Fruit fly (Drosophila melanogaster) whole organism, embryonic: ENCODE results near the gene CG42579.
A peak's percentile ranks its signal among the peaks of the same experiment; 100 is the strongest.

Experiments used
- Ada2b ChIP-seq: fragments of 200-800 bp; sonication (Bioruptor generic); IDR thresholded peaks from 2 replicates; pipeline ENCODE4 v1.3.6; 2022; ENCODE audit warnings: missing biosample characterization, missing genetic modification characterization
- Adf1 ChIP-seq: fragments of 200-800 bp; sonication (Bioruptor generic); IDR thresholded peaks from 2 replicates; pipeline ENCODE4 v1.3.6; 2022; ENCODE audit warnings: missing biosample characterization, missing genetic modification characterization
- CG10979 ChIP-seq: fragments of 200-800 bp; sonication (Bioruptor generic); optimal IDR thresholded peaks from 2 replicates; lab custom pipeline; 2018; ENCODE audit warnings: missing biosample characterization, mild to moderate bottlenecking, missing genetic modification characterization, moderate library complexity
- CG12391 ChIP-seq: fragments of 200-800 bp; sonication (Bioruptor generic); optimal IDR thresholded peaks from 3 replicates; lab custom pipeline; 2018; ENCODE audit warnings: missing biosample characterization, mild to moderate bottlenecking, missing genetic modification characterization, moderate library complexity
- CG14710 ChIP-seq: fragments of 200-800 bp; sonication (Bioruptor generic); optimal IDR thresholded peaks from 3 replicates; lab custom pipeline; 2019; ENCODE audit warnings: missing biosample characterization, mild to moderate bottlenecking, missing genetic modification characterization, moderate library complexity
- CG1603 ChIP-seq: fragments of 200-800 bp; sonication (Bioruptor generic); optimal IDR thresholded peaks from 2 replicates; lab custom pipeline; 2019; ENCODE audit warnings: missing biosample characterization, mild to moderate bottlenecking, missing genetic modification characterization, moderate library complexity
- CG16863 ChIP-seq: fragments of 200-800 bp; sonication (Bioruptor generic); optimal IDR thresholded peaks from 3 replicates; lab custom pipeline; 2016; ENCODE audit warnings: missing biosample characterization, missing genetic modification characterization
- CG17359 ChIP-seq: fragments of 200-800 bp; sonication (Bioruptor generic); optimal IDR thresholded peaks from 3 replicates; lab custom pipeline; 2018; ENCODE audit warnings: missing biosample characterization, mild to moderate bottlenecking, missing genetic modification characterization, moderate library complexity
- CG17361 ChIP-seq: fragments of 200-800 bp; sonication (Bioruptor generic); IDR thresholded peaks from 3 replicates; pipeline ENCODE4 v1.3.6; 2022; ENCODE audit warnings: missing biosample characterization, missing genetic modification characterization
- CG18262 ChIP-seq: fragments of 200-800 bp; optimal IDR thresholded peaks from 3 replicates; lab custom pipeline; 2019; ENCODE audit warnings: missing biosample characterization, mild to moderate bottlenecking, missing genetic modification characterization, moderate library complexity
- CG2120 ChIP-seq: fragments of 200-800 bp; sonication (Bioruptor generic); optimal IDR thresholded peaks from 3 replicates; lab custom pipeline; 2016; ENCODE audit warnings: missing biosample characterization, missing genetic modification characterization
- CG2678 ChIP-seq: fragments of 200-800 bp; sonication (Bioruptor generic); optimal IDR thresholded peaks from 3 replicates; lab custom pipeline; 2019; ENCODE audit warnings: missing biosample characterization, mild to moderate bottlenecking, missing genetic modification characterization, moderate library complexity
- CG32772 ChIP-seq: fragments of 200-800 bp; sonication (Bioruptor generic); IDR thresholded peaks from 2 replicates; pipeline ENCODE4 v1.3.6; 2022; ENCODE audit warnings: missing biosample characterization, missing genetic modification characterization
- CG4360 ChIP-seq: fragments of 200-800 bp; sonication (Bioruptor generic); IDR thresholded peaks from 2 replicates; pipeline ENCODE4 v1.3.6; 2022; ENCODE audit warnings: missing biosample characterization, missing genetic modification characterization
- CG6854 ChIP-seq: fragments of 200-800 bp; sonication (Bioruptor generic); optimal IDR thresholded peaks from 3 replicates; lab custom pipeline; 2017; ENCODE audit warnings: missing biosample characterization, mild to moderate bottlenecking, missing genetic modification characterization
- CG7839 ChIP-seq: fragments of 200-800 bp; sonication (Bioruptor generic); optimal IDR thresholded peaks from 3 replicates; lab custom pipeline; 2018; ENCODE audit warnings: missing biosample characterization, mild to moderate bottlenecking, missing genetic modification characterization, moderate library complexity
- CG8388 ChIP-seq: fragments of 200-800 bp; sonication (Bioruptor generic); optimal IDR thresholded peaks from 2 replicates; lab custom pipeline; 2019; ENCODE audit warnings: missing biosample characterization, mild to moderate bottlenecking, missing genetic modification characterization, moderate library complexity
- CG8924 ChIP-seq: fragments of 200-800 bp; optimal IDR thresholded peaks from 3 replicates; lab custom pipeline; 2019; ENCODE audit warnings: missing biosample characterization, mild to moderate bottlenecking, missing genetic modification characterization, moderate library complexity
- CG9727 ChIP-seq: fragments of 200-800 bp; sonication (Bioruptor generic); optimal IDR thresholded peaks from 3 replicates; lab custom pipeline; 2017; ENCODE audit warnings: missing biosample characterization, mild to moderate bottlenecking, missing genetic modification characterization
- Eip74EF ChIP-seq, 2 experiments: fragments of 200-800 bp in 1 of 2; fragments of >200 bp in 1 of 2; sonication (Bioruptor generic) in 1 of 2; optimal IDR thresholded peaks; 2 replicates each; lab custom pipeline; 2017 to 2019; ENCODE audit warnings: missing biosample characterization in 2 of 2, missing genetic modification characterization in 2 of 2, mild to moderate bottlenecking in 1 of 2, moderate library complexity in 1 of 2
- Elba2 ChIP-seq: fragments of 200-800 bp; sonication (Bioruptor generic); optimal IDR thresholded peaks from 3 replicates; lab custom pipeline; 2016; ENCODE audit warnings: missing biosample characterization, missing genetic modification characterization
- Hr51 ChIP-seq, 2 experiments: fragments of 200-800 bp; sonication (Bioruptor generic); optimal IDR thresholded peaks; 2 replicates in 1 of 2; 3 replicates in 1 of 2; lab custom pipeline; 2016 to 2018; ENCODE audit warnings: missing biosample characterization in 2 of 2, missing genetic modification characterization in 2 of 2, mild to moderate bottlenecking in 1 of 2, moderate library complexity in 1 of 2
- Hsf ChIP-seq: fragments of 200-800 bp; sonication (Bioruptor generic); optimal IDR thresholded peaks from 3 replicates; lab custom pipeline; 2016; ENCODE audit warnings: missing biosample characterization, missing genetic modification characterization
- Meics ChIP-seq: fragments of 200-800 bp; sonication (Bioruptor generic); optimal IDR thresholded peaks from 2 replicates; lab custom pipeline; 2017; ENCODE audit warnings: missing biosample characterization, mild to moderate bottlenecking, missing genetic modification characterization
- NK7.1 ChIP-seq: fragments of 200-800 bp; sonication (Bioruptor generic); optimal IDR thresholded peaks from 3 replicates; lab custom pipeline; 2016; ENCODE audit warnings: missing biosample characterization, missing genetic modification characterization
- Six4 ChIP-seq: fragments of 200-800 bp; sonication (Bioruptor generic); optimal IDR thresholded peaks from 2 replicates; lab custom pipeline; 2016; ENCODE audit warnings: missing biosample characterization, missing genetic modification characterization
- Sox102F ChIP-seq: fragments of 200-800 bp; sonication (Bioruptor generic); optimal IDR thresholded peaks from 2 replicates; lab custom pipeline; 2018; ENCODE audit warnings: missing biosample characterization, mild to moderate bottlenecking, missing genetic modification characterization, moderate library complexity
- Xrp1 ChIP-seq: fragments of 200-800 bp; sonication (Bioruptor generic); IDR thresholded peaks from 2 replicates; pipeline ENCODE4 v1.3.6; 2022; ENCODE audit warnings: missing biosample characterization, missing genetic modification characterization
- cg ChIP-seq: fragments of 200-800 bp; sonication (Bioruptor generic); optimal IDR thresholded peaks from 3 replicates; lab custom pipeline; 2019; ENCODE audit warnings: missing biosample characterization, mild to moderate bottlenecking, missing genetic modification characterization, moderate library complexity
- corto ChIP-seq: fragments of 200-800 bp; sonication (Bioruptor generic); optimal IDR thresholded peaks from 2 replicates; lab custom pipeline; 2016; ENCODE audit warnings: missing biosample characterization, mild to moderate bottlenecking, missing genetic modification characterization, moderate library complexity
- cwo ChIP-seq: fragments of 200-800 bp; sonication (Bioruptor generic); optimal IDR thresholded peaks from 3 replicates; lab custom pipeline; 2017; ENCODE audit warnings: missing biosample characterization, missing genetic modification characterization, mild to moderate bottlenecking, moderate library complexity, missing genetic modification reagents
- dmrt99B ChIP-seq: fragments of 200-800 bp; sonication (Bioruptor generic); optimal IDR thresholded peaks from 2 replicates; lab custom pipeline; 2018; ENCODE audit warnings: missing biosample characterization, mild to moderate bottlenecking, missing genetic modification characterization, moderate library complexity
- emc ChIP-seq: fragments of 200-800 bp; sonication (Bioruptor generic); optimal IDR thresholded peaks from 2 replicates; lab custom pipeline; 2016; ENCODE audit warnings: missing biosample characterization, missing genetic modification characterization
- gem ChIP-seq: fragments of 200-800 bp; sonication (Bioruptor generic); optimal IDR thresholded peaks from 2 replicates; lab custom pipeline; 2019; ENCODE audit warnings: missing biosample characterization, mild to moderate bottlenecking, missing genetic modification characterization, moderate library complexity
- gfzf ChIP-seq: fragments of 200-800 bp; sonication (Bioruptor generic); optimal IDR thresholded peaks from 2 replicates; lab custom pipeline; 2016; ENCODE audit warnings: missing biosample characterization, mild to moderate bottlenecking, missing genetic modification characterization, moderate library complexity
- grau ChIP-seq: fragments of 200-800 bp; optimal IDR thresholded peaks from 3 replicates; lab custom pipeline; 2019; ENCODE audit warnings: missing biosample characterization, mild to moderate bottlenecking, missing genetic modification characterization, moderate library complexity
- kay ChIP-seq: fragments of 200-800 bp; sonication (Bioruptor generic); optimal IDR thresholded peaks from 2 replicates; lab custom pipeline; 2016; ENCODE audit warnings: missing biosample characterization, missing genetic modification characterization
- lab ChIP-seq: fragments of 200-800 bp; sonication (Bioruptor generic); optimal IDR thresholded peaks from 3 replicates; lab custom pipeline; 2017; ENCODE audit warnings: missing biosample characterization, missing genetic modification characterization, mild to moderate bottlenecking, moderate library complexity, missing genetic modification reagents
- lola ChIP-seq, 3 experiments: fragments of >200 bp in 2 of 3; fragments of 200-800 bp in 1 of 3; sonication (Bioruptor generic) in 1 of 3; optimal IDR thresholded peaks; 2 replicates each; lab custom pipeline; 2017 to 2019; ENCODE audit warnings: missing biosample characterization in 3 of 3, missing genetic modification characterization in 3 of 3, mild to moderate bottlenecking in 1 of 3, moderate library complexity in 1 of 3
- nmo ChIP-seq: fragments of 200-800 bp; sonication (Bioruptor generic); optimal IDR thresholded peaks from 2 replicates; lab custom pipeline; 2018; ENCODE audit warnings: missing biosample characterization, mild to moderate bottlenecking, missing genetic modification characterization, moderate library complexity
- phol ChIP-seq: fragments of 200-800 bp; sonication (Bioruptor generic); optimal IDR thresholded peaks from 3 replicates; lab custom pipeline; 2018; ENCODE audit warnings: missing biosample characterization, mild to moderate bottlenecking, missing genetic modification characterization, moderate library complexity
- pros ChIP-seq: fragments of 200-800 bp; sonication (Bioruptor generic); optimal IDR thresholded peaks from 3 replicates; lab custom pipeline; 2019; ENCODE audit warnings: missing biosample characterization, mild to moderate bottlenecking, missing genetic modification characterization, moderate library complexity
- scrt ChIP-seq: fragments of 200-800 bp; sonication (Bioruptor generic); optimal IDR thresholded peaks from 2 replicates; lab custom pipeline; 2018; ENCODE audit warnings: missing biosample characterization, mild to moderate bottlenecking, missing genetic modification characterization, moderate library complexity
- slbo ChIP-seq: fragments of 200-800 bp; sonication (Bioruptor generic); IDR thresholded peaks from 2 replicates; pipeline ENCODE4 v1.3.6; 2022; ENCODE audit warnings: missing biosample characterization, missing genetic modification characterization
- tap ChIP-seq: fragments of 200-800 bp; optimal IDR thresholded peaks from 3 replicates; lab custom pipeline; 2019; ENCODE audit warnings: missing biosample characterization, mild to moderate bottlenecking, missing genetic modification characterization, moderate library complexity
- toy ChIP-seq: fragments of 200-800 bp; sonication (Bioruptor generic); IDR thresholded peaks from 2 replicates; pipeline ENCODE4 v1.3.6; 2022; ENCODE audit warnings: missing biosample characterization, missing genetic modification characterization
- vvl ChIP-seq: fragments of 200-800 bp; sonication (Bioruptor generic); IDR thresholded peaks from 2 replicates; pipeline ENCODE4 v1.3.6; 2022; ENCODE audit warnings: missing biosample characterization, missing genetic modification characterization

The CG42579 gene

dm6 chrX:20509535-20510424, 17.7 kb upstream of the CG42579 start (continued):
- TF ChIP-seq CG2678 (tag; lab: Kevin White, UChicago) (peak; percentile 29), Eip74EF (GFP tag; optimal IDR thresholded peaks at IDR 0.05; lab: Kevin White, UChicago) (no peak), CG2120 (GFP tag; lab: Kevin White, UChicago) (peak; percentile 38), toy (GFP tag; lab: Robert Waterston, UW) (no peak), CG8924 (peak; percentile 13), scrt (peak; percentile 53), CG7839 (tag; lab: Kevin White, UChicago) (peak; percentile 40), CG32772 (GFP tag; lab: Robert Waterston, UW) (0 out of 2 replicates have a peak, but pooled peaks have one; percentile 36), CG6854 (no peak), vvl (GFP tag; lab: Robert Waterston, UW) (peak; percentile 31; the same call in 1 of the 2 replicates), CG16863 (GFP tag; lab: Kevin White, UChicago) (peak; percentile 10), Ada2b (GFP tag; lab: Robert Waterston, UW) (peak; percentile 34; the same call in 1 of the 2 replicates), CG17359 (tag; lab: Kevin White, UChicago) (peak; percentile 32), corto (GFP tag; lab: Kevin White, UChicago) (peak; percentile 22), slbo (GFP tag; lab: Robert Waterston, UW) (no peak), lola (GFP tag; optimal IDR thresholded peaks at IDR 0.05; lab: Kevin White, UChicago) (peak in 1 of 3 experiments; percentile 36), Xrp1 (GFP tag; lab: Robert Waterston, UW) (peak; percentile 56), Adf1 (GFP tag; lab: Robert Waterston, UW) (peak; percentile 77), cwo (GFP tag; lab: Kevin White, UChicago) (peak; percentile 0), CG9727 (peak; percentile 13), CG18262 (tag; lab: Kevin White, UChicago) (peak; percentile 42), tap (tag; lab: Kevin White, UChicago) (no peak), kay (GFP tag; lab: Kevin White, UChicago) (peak; percentile 59), lab (GFP tag; lab: Kevin White, UChicago) (peak; percentile 26), phol (tag; lab: Kevin White, UChicago) (peak; percentile 31), CG4360 (GFP tag; lab: Robert Waterston, UW) (peak; percentile 59), CG1603 (tag; lab: Kevin White, UChicago) (peak; percentile 52), Elba2 (no peak), CG14710 (tag; lab: Kevin White, UChicago) (peak; percentile 20), Meics (peak; percentile 10), nmo (GFP tag; lab: Kevin White, UChicago) (peak; percentile 6), cg (GFP tag; lab: Kevin White, UChicago) (peak; percentile 74), pros (peak; percentile 55), NK7.1 (GFP tag; lab: Kevin White, UChicago) (no peak), Sox102F (GFP tag; lab: Kevin White, UChicago) (peak; percentile 44), gem (tag; lab: Kevin White, UChicago) (peak; percentile 59), gfzf (GFP tag; lab: Kevin White, UChicago) (no peak), CG17361 (GFP tag; lab: Robert Waterston, UW) (0 out of 3 replicates have a peak, but pooled peaks have one; percentile 9), CG8388 (peak; percentile 8), Six4 (GFP tag; lab: Kevin White, UChicago) (peak; percentile 5), grau (tag; lab: Kevin White, UChicago) (peak; percentile 34), Hr51 (GFP tag; optimal IDR thresholded peaks at IDR 0.05; lab: Kevin White, UChicago) (peak in 1 of 2 experiments; percentile 9), CG12391 (tag; lab: Kevin White, UChicago) (peak; percentile 24), dmrt99B (tag; lab: Kevin White, UChicago) (peak; percentile 1), emc (GFP tag; lab: Kevin White, UChicago) (no peak), Hsf (peak; percentile 23), CG10979 (tag; lab: Kevin White, UChicago) (peak; percentile 48)
